Fruit fly (Drosophila melanogaster) whole organism, pupa: ENCODE measurements around the gene Acbp1.

Experiments
- CG10348 ChIP-seq: fragments of 200-800 bp; sonication (Bioruptor generic); IDR thresholded peaks from 2 replicates; pipeline ENCODE4 v1.3.6; 2022; ENCODE audit warnings: missing biosample characterization, missing genetic modification characterization
- CG12605 ChIP-seq: fragments of 200-800 bp; sonication (Bioruptor generic); IDR thresholded peaks from 2 replicates; pipeline ENCODE4 v1.3.6; 2022; ENCODE audit warnings: missing biosample characterization, missing genetic modification characterization
- CG13204 ChIP-seq: fragments of 200-800 bp; sonication (Bioruptor generic); optimal IDR thresholded peaks from 2 replicates; lab custom pipeline; 2018; ENCODE audit warnings: missing biosample characterization, mild to moderate bottlenecking, missing genetic modification characterization, moderate library complexity
- CG14655 ChIP-seq: fragments of 200-800 bp; sonication (Bioruptor generic); optimal IDR thresholded peaks from 3 replicates; lab custom pipeline; 2017; ENCODE audit warnings: mild to moderate bottlenecking, missing biosample characterization, missing genetic modification reagents, missing genetic modification characterization
- CG15710 ChIP-seq: fragments of 200-800 bp; sonication (Bioruptor generic); optimal IDR thresholded peaks from 2 replicates; lab custom pipeline; 2018; ENCODE audit warnings: missing biosample characterization, mild to moderate bottlenecking, missing genetic modification characterization, moderate library complexity
- CG17806 ChIP-seq: fragments of 200-800 bp; sonication (Bioruptor generic); optimal IDR thresholded peaks from 2 replicates; lab custom pipeline; 2018; ENCODE audit warnings: missing biosample characterization, mild to moderate bottlenecking, missing genetic modification characterization, moderate library complexity
- CG32121 ChIP-seq: fragments of 200-800 bp; sonication (Bioruptor generic); IDR thresholded peaks from 2 replicates; pipeline ENCODE4 v1.3.6; 2022; ENCODE audit warnings: missing biosample characterization, missing genetic modification characterization
- CG34367 ChIP-seq: fragments of 200-800 bp; sonication (Bioruptor generic); optimal IDR thresholded peaks from 2 replicates; lab custom pipeline; 2018; ENCODE audit warnings: missing biosample characterization, mild to moderate bottlenecking, missing genetic modification characterization
- CG4496 ChIP-seq: fragments of 200-800 bp; sonication (Bioruptor generic); IDR thresholded peaks from 3 replicates; pipeline ENCODE4 v1.3.6; 2022; ENCODE audit warnings: missing biosample characterization, missing genetic modification characterization
- CG8159 ChIP-seq: fragments of 200-800 bp; sonication (Bioruptor generic); optimal IDR thresholded peaks from 3 replicates; lab custom pipeline; 2018; ENCODE audit warnings: missing biosample characterization, mild to moderate bottlenecking, missing genetic modification characterization, moderate library complexity
- CG8301 ChIP-seq: fragments of 200-800 bp; sonication (Bioruptor generic); optimal IDR thresholded peaks from 2 replicates; lab custom pipeline; 2018; ENCODE audit warnings: missing biosample characterization, mild to moderate bottlenecking, missing genetic modification characterization
- CG9948 ChIP-seq: fragments of 200-800 bp; sonication (Bioruptor generic); optimal IDR thresholded peaks from 2 replicates; lab custom pipeline; 2018; ENCODE audit warnings: missing biosample characterization, mild to moderate bottlenecking, missing genetic modification characterization, moderate library complexity
- D1 ChIP-seq: fragments of 200-800 bp; sonication (Bioruptor generic); optimal IDR thresholded peaks from 2 replicates; lab custom pipeline; 2018; ENCODE audit warnings: missing biosample characterization, mild to moderate bottlenecking, missing genetic modification characterization, moderate library complexity
- EcR ChIP-seq: fragments of 200-800 bp; sonication (Bioruptor generic); optimal IDR thresholded peaks from 3 replicates; lab custom pipeline; 2019; ENCODE audit warnings: missing biosample characterization, missing genetic modification characterization, mild to moderate bottlenecking, moderate library complexity, missing genetic modification reagents
- Ets98B ChIP-seq: fragments of 200-800 bp; sonication (Bioruptor generic); IDR thresholded peaks from 2 replicates; pipeline ENCODE4 v1.3.6; 2022; ENCODE audit warnings: missing biosample characterization, missing genetic modification characterization
- Pif1A ChIP-seq: fragments of 200-800 bp; sonication (Bioruptor generic); optimal IDR thresholded peaks from 3 replicates; lab custom pipeline; 2016; ENCODE audit warnings: missing biosample characterization, missing genetic modification characterization
- Pif1B ChIP-seq: fragments of 200-800 bp; sonication (Bioruptor generic); optimal IDR thresholded peaks from 3 replicates; lab custom pipeline; 2016; ENCODE audit warnings: missing biosample characterization, missing genetic modification characterization
- Snoo ChIP-seq: fragments of 200-800 bp; sonication (Bioruptor generic); optimal IDR thresholded peaks from 3 replicates; lab custom pipeline; 2017; ENCODE audit warnings: missing biosample characterization, mild to moderate bottlenecking, missing genetic modification characterization, inconsistent platforms
- fd96Ca ChIP-seq: fragments of 200-800 bp; sonication (Bioruptor generic); IDR thresholded peaks from 3 replicates; pipeline ENCODE4 v1.3.6; 2022; ENCODE audit warnings: missing biosample characterization, missing genetic modification characterization
- gl ChIP-seq: fragments of 200-800 bp; sonication (Bioruptor generic); optimal IDR thresholded peaks from 2 replicates; lab custom pipeline; 2018; ENCODE audit warnings: missing biosample characterization, mild to moderate bottlenecking, missing genetic modification characterization

Acbp1 gene

dm6 chr2L:8196757-8197530, 34.7 kb upstream of the Acbp1 start, which contains the start of the genes CG8475 and CG8460:
TSS of gene CG8475 (minus strand) at chr2L:8196918.
TSS of gene CG8460 (plus strand) at chr2L:8197193.
- TF ChIP-seq CG10348 (GFP tag; lab: Robert Waterston, UW) = no peak
- TF ChIP-seq D1 (tag; lab: Kevin White, UChicago) = no peak
- no peak for TF ChIP-seq CG14655 (GFP tag; lab: Kevin White, UChicago)
- TF ChIP-seq CG8159 = no peak
- no peak for TF ChIP-seq CG34367 (tag; lab: Kevin White, UChicago)
- no peak for TF ChIP-seq CG8301
- no peak for TF ChIP-seq CG15710
- no peak for TF ChIP-seq EcR (GFP tag; lab: Kevin White, UChicago)
- no peak for TF ChIP-seq Pif1B (GFP tag; lab: Kevin White, UChicago)
- no peak for TF ChIP-seq Ets98B (GFP tag; lab: Robert Waterston, UW)
- TF ChIP-seq CG12605 (GFP tag; lab: Robert Waterston, UW) = no peak
- TF ChIP-seq CG13204 = no peak
- TF ChIP-seq Pif1A (GFP tag; lab: Kevin White, UChicago) = no peak
- no peak for TF ChIP-seq CG17806 (tag; lab: Kevin White, UChicago)
- no peak for TF ChIP-seq CG4496 (GFP tag; lab: Robert Waterston, UW)
- TF ChIP-seq Snoo (tag; lab: Kevin White, UChicago) = no peak
- no peak for TF ChIP-seq CG32121 (GFP tag; lab: Robert Waterston, UW)

dm6 chr2L:8195722-8196323, 33.6 kb upstream of the Acbp1 start:
- TF ChIP-seq CG14655 (GFP tag; lab: Kevin White, UChicago) (no peak), CG15710 (no peak), CG8301 (no peak), CG9948 (tag; lab: Kevin White, UChicago) (no peak)
- TF ChIP-seq, all 21 proteins: peak for 0

- TF ChIP-seq Snoo (tag; lab: Kevin White, UChicago) (no peak), D1 (tag; lab: Kevin White, UChicago) (no peak), CG32121 (GFP tag; lab: Robert Waterston, UW) (no peak), CG4496 (GFP tag; lab: Robert Waterston, UW) (no peak), CG8301 (no peak), gl (tag; lab: Kevin White, UChicago) (no peak), CG17806 (tag; lab: Kevin White, UChicago) (no peak), fd96Ca (GFP tag; lab: Robert Waterston, UW) (no peak), CG9948 (tag; lab: Kevin White, UChicago) (no peak), CG34367 (tag; lab: Kevin White, UChicago) (no peak)
- TF ChIP-seq, all 21 proteins: peak for 0
Observed at dm6 chr2L:8190681-8191080, 28.4 kb upstream of the Acbp1 start, which contains the start of gene CG34134. TSS of gene CG34134 (minus strand) at chr2L:8190781.

- no peak for TF ChIP-seq CG17806 (tag; lab: Kevin White, UChicago)
- no peak for TF ChIP-seq CG12605 (GFP tag; lab: Robert Waterston, UW)
- no peak for TF ChIP-seq gl (tag; lab: Kevin White, UChicago)
- TF ChIP-seq CG34367 (tag; lab: Kevin White, UChicago) = no peak
- TF ChIP-seq CG15710 = no peak
- TF ChIP-seq CG4496 (GFP tag; lab: Robert Waterston, UW) = no peak
- TF ChIP-seq CG32121 (GFP tag; lab: Robert Waterston, UW) = no peak
- TF ChIP-seq fd96Ca (GFP tag; lab: Robert Waterston, UW) = no peak
- TF ChIP-seq, all 21 proteins: peak for 0
Observed at dm6 chr2L:8185008-8185407, 22.8 kb upstream of the Acbp1 start.

dm6 chr2L:8171544-8171943, 9.3 kb upstream of the Acbp1 start:
- TF ChIP-seq CG32121 (GFP tag; lab: Robert Waterston, UW) (0 out of 2 replicates have a peak, but pooled peaks have one; percentile 46), fd96Ca (GFP tag; lab: Robert Waterston, UW) (no peak)

- TF ChIP-seq Pif1A (GFP tag; lab: Kevin White, UChicago) = no peak
- no peak for TF ChIP-seq CG34367 (tag; lab: Kevin White, UChicago)
- TF ChIP-seq CG17806 (tag; lab: Kevin White, UChicago) = no peak
- no peak for TF ChIP-seq CG10348 (GFP tag; lab: Robert Waterston, UW)
- no peak for TF ChIP-seq Ets98B (GFP tag; lab: Robert Waterston, UW)
- TF ChIP-seq Snoo (tag; lab: Kevin White, UChicago) = no peak
- TF ChIP-seq Pif1B (GFP tag; lab: Kevin White, UChicago) = no peak
- TF ChIP-seq fd96Ca (GFP tag; lab: Robert Waterston, UW) = no peak
- no peak for TF ChIP-seq CG8301
- no peak for TF ChIP-seq CG9948 (tag; lab: Kevin White, UChicago)
- no peak for TF ChIP-seq CG8159
- no peak for TF ChIP-seq D1 (tag; lab: Kevin White, UChicago)
- no peak for TF ChIP-seq gl (tag; lab: Kevin White, UChicago)
- no peak for TF ChIP-seq CG32121 (GFP tag; lab: Robert Waterston, UW)
- TF ChIP-seq, all 21 proteins: peak for 0
Observed at dm6 chr2L:8170600-8171182, 8.4 kb upstream of the Acbp1 start.
